Fruit fly (Drosophila melanogaster) whole organism, pupa: ENCODE results near the gene CG13047.
A peak's percentile ranks its signal among the peaks of the same experiment; 100 is the strongest.

Experiments used
- CG10348 ChIP-seq: fragments of 200-800 bp; sonication (Bioruptor generic); IDR thresholded peaks from 2 replicates; pipeline ENCODE4 v1.3.6; 2022; ENCODE audit warnings: missing biosample characterization, missing genetic modification characterization
- CG12605 ChIP-seq: fragments of 200-800 bp; sonication (Bioruptor generic); IDR thresholded peaks from 2 replicates; pipeline ENCODE4 v1.3.6; 2022; ENCODE audit warnings: missing biosample characterization, missing genetic modification characterization
- CG13204 ChIP-seq: fragments of 200-800 bp; sonication (Bioruptor generic); optimal IDR thresholded peaks from 2 replicates; lab custom pipeline; 2018; ENCODE audit warnings: missing biosample characterization, mild to moderate bottlenecking, missing genetic modification characterization, moderate library complexity
- CG14655 ChIP-seq: fragments of 200-800 bp; sonication (Bioruptor generic); optimal IDR thresholded peaks from 3 replicates; lab custom pipeline; 2017; ENCODE audit warnings: mild to moderate bottlenecking, missing biosample characterization, missing genetic modification reagents, missing genetic modification characterization
- CG15710 ChIP-seq: fragments of 200-800 bp; sonication (Bioruptor generic); optimal IDR thresholded peaks from 2 replicates; lab custom pipeline; 2018; ENCODE audit warnings: missing biosample characterization, mild to moderate bottlenecking, missing genetic modification characterization, moderate library complexity
- CG17806 ChIP-seq: fragments of 200-800 bp; sonication (Bioruptor generic); optimal IDR thresholded peaks from 2 replicates; lab custom pipeline; 2018; ENCODE audit warnings: missing biosample characterization, mild to moderate bottlenecking, missing genetic modification characterization, moderate library complexity
- CG32121 ChIP-seq: fragments of 200-800 bp; sonication (Bioruptor generic); IDR thresholded peaks from 2 replicates; pipeline ENCODE4 v1.3.6; 2022; ENCODE audit warnings: missing biosample characterization, missing genetic modification characterization
- CG34367 ChIP-seq: fragments of 200-800 bp; sonication (Bioruptor generic); optimal IDR thresholded peaks from 2 replicates; lab custom pipeline; 2018; ENCODE audit warnings: missing biosample characterization, mild to moderate bottlenecking, missing genetic modification characterization
- CG4496 ChIP-seq: fragments of 200-800 bp; sonication (Bioruptor generic); IDR thresholded peaks from 3 replicates; pipeline ENCODE4 v1.3.6; 2022; ENCODE audit warnings: missing biosample characterization, missing genetic modification characterization
- CG8159 ChIP-seq: fragments of 200-800 bp; sonication (Bioruptor generic); optimal IDR thresholded peaks from 3 replicates; lab custom pipeline; 2018; ENCODE audit warnings: missing biosample characterization, mild to moderate bottlenecking, missing genetic modification characterization, moderate library complexity
- CG8301 ChIP-seq: fragments of 200-800 bp; sonication (Bioruptor generic); optimal IDR thresholded peaks from 2 replicates; lab custom pipeline; 2018; ENCODE audit warnings: missing biosample characterization, mild to moderate bottlenecking, missing genetic modification characterization
- CG9948 ChIP-seq: fragments of 200-800 bp; sonication (Bioruptor generic); optimal IDR thresholded peaks from 2 replicates; lab custom pipeline; 2018; ENCODE audit warnings: missing biosample characterization, mild to moderate bottlenecking, missing genetic modification characterization, moderate library complexity
- D1 ChIP-seq: fragments of 200-800 bp; sonication (Bioruptor generic); optimal IDR thresholded peaks from 2 replicates; lab custom pipeline; 2018; ENCODE audit warnings: missing biosample characterization, mild to moderate bottlenecking, missing genetic modification characterization, moderate library complexity
- EcR ChIP-seq: fragments of 200-800 bp; sonication (Bioruptor generic); optimal IDR thresholded peaks from 3 replicates; lab custom pipeline; 2019; ENCODE audit warnings: missing biosample characterization, missing genetic modification characterization, mild to moderate bottlenecking, moderate library complexity, missing genetic modification reagents
- Ets98B ChIP-seq: fragments of 200-800 bp; sonication (Bioruptor generic); IDR thresholded peaks from 2 replicates; pipeline ENCODE4 v1.3.6; 2022; ENCODE audit warnings: missing biosample characterization, missing genetic modification characterization
- Pif1A ChIP-seq: fragments of 200-800 bp; sonication (Bioruptor generic); optimal IDR thresholded peaks from 3 replicates; lab custom pipeline; 2016; ENCODE audit warnings: missing biosample characterization, missing genetic modification characterization
- Pif1B ChIP-seq: fragments of 200-800 bp; sonication (Bioruptor generic); optimal IDR thresholded peaks from 3 replicates; lab custom pipeline; 2016; ENCODE audit warnings: missing biosample characterization, missing genetic modification characterization
- Snoo ChIP-seq: fragments of 200-800 bp; sonication (Bioruptor generic); optimal IDR thresholded peaks from 3 replicates; lab custom pipeline; 2017; ENCODE audit warnings: missing biosample characterization, mild to moderate bottlenecking, missing genetic modification characterization, inconsistent platforms
- fd96Ca ChIP-seq: fragments of 200-800 bp; sonication (Bioruptor generic); IDR thresholded peaks from 3 replicates; pipeline ENCODE4 v1.3.6; 2022; ENCODE audit warnings: missing biosample characterization, missing genetic modification characterization
- rn ChIP-seq: fragments of 200-800 bp; sonication (Bioruptor generic); IDR thresholded peaks from 2 replicates; pipeline ENCODE4 v1.3.6; 2022; ENCODE audit warnings: missing biosample characterization, missing genetic modification characterization

CG13047 gene

DNA sequence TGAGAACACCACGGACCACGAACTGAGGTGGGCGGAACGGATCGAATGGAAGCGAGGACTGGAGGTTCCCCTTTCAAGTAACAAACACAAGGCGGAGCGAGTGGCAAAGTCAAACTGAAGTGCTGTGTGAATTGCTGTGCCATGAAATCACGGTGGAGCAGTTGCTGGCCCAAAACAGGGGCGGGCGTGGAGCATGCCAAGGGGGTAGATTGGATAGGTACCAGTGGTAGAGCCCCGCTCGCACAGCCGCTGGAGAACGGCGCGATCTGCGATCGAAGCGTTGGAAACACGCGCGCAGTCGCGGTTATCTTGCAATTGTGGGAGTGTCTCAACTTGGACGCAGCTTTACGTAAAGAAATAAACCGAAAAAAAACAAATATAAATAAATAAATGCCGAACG lies 42.6 kb upstream of the CG13047 start, which contains the start of gene CG13038:
Gene CG13038 (minus strand): TSS at position 118 of the 400 bp plus-strand sequence.
- TF ChIP-seq CG17806 (tag; lab: Kevin White, UChicago), result no peak
- TF ChIP-seq fd96Ca (GFP tag; lab: Robert Waterston, UW), result peak; percentile 59; the same call in 1 of the 3 replicates
- no peak for TF ChIP-seq CG13204 (GFP tag; lab: Kevin White, UChicago)
- no peak for TF ChIP-seq rn
- peak; percentile 66 for TF ChIP-seq Ets98B (GFP tag; lab: Robert Waterston, UW)
- no peak for TF ChIP-seq EcR (GFP tag; lab: Kevin White, UChicago)
- TF ChIP-seq Pif1B (GFP tag; lab: Kevin White, UChicago), result no peak
- no peak for TF ChIP-seq CG12605
- peak; percentile 63 for TF ChIP-seq CG4496 (GFP tag; lab: Robert Waterston, UW)
- no peak for TF ChIP-seq CG15710 (tag; lab: Kevin White, UChicago)

DNA sequence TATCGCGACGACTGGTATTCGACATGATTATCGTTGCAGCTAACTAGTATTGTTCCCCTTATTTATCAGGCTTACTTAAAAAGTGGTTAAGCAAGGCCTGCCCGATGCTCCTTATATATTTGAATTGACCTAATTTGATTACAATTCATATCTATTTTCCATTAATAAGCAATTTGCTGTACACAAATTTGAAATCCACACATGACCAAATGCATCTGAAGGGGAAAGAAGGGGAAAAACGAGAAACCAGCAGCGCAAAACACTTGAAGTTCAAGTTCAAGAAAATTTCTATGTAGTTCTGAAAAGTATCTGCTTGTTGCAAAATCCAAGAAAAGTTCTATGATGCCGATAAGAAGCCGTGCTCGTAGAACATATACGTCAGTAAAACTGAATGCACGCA lies 41.5 kb upstream of the CG13047 start, which contains the start of the genes CG13040 and CG13039:
Gene CG13040 (minus strand): TSS at position 101 of the 400 bp plus-strand sequence.
Gene CG13039 (minus strand): TSS at position 106 of the 400 bp plus-strand sequence.
- no peak for TF ChIP-seq fd96Ca (GFP tag; lab: Robert Waterston, UW)
- no peak for TF ChIP-seq CG12605
- no peak for TF ChIP-seq D1 (tag; lab: Kevin White, UChicago)
- TF ChIP-seq CG17806 (tag; lab: Kevin White, UChicago), result no peak
- no peak for TF ChIP-seq CG34367
- TF ChIP-seq CG8159 (tag; lab: Kevin White, UChicago), result no peak
- no peak for TF ChIP-seq CG14655 (GFP tag; lab: Kevin White, UChicago)
- TF ChIP-seq CG8301, result no peak
- no peak for TF ChIP-seq CG4496 (GFP tag; lab: Robert Waterston, UW)
- no peak for TF ChIP-seq CG9948 (tag; lab: Kevin White, UChicago)
- no peak for TF ChIP-seq Pif1B (GFP tag; lab: Kevin White, UChicago)

DNA sequence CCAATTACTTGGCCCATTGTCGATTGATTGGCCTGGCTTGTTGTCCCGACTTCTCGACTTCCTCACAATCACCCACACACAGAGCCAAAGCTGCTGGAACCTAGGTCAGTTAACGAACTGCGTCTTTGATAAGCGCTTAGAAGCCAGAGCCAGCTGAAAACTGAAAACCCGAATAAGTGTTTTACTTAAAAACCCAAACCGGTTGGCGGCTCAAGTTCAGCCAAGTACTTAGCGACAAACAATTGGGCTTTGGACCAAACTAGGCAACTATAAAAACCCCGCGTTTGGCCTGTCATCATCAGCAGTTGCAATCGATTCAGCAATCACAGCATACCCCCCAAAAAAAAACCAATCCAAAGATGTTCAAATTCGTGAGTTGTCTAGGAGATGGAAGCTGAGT lies 38.2 kb upstream of the CG13047 start, which contains the start of gene CG13059:
Gene CG13059 (plus strand): TSS at position 301 of the 400 bp plus-strand sequence.
- TF ChIP-seq EcR (GFP tag; lab: Kevin White, UChicago), result no peak
- TF ChIP-seq CG15710 (tag; lab: Kevin White, UChicago), result no peak
- no peak for TF ChIP-seq rn
- TF ChIP-seq Ets98B (GFP tag; lab: Robert Waterston, UW), result no peak
- TF ChIP-seq CG8159 (tag; lab: Kevin White, UChicago), result no peak
- TF ChIP-seq CG10348 (GFP tag; lab: Robert Waterston, UW), result no peak
- TF ChIP-seq CG13204 (GFP tag; lab: Kevin White, UChicago), result no peak
- TF ChIP-seq CG32121 (GFP tag; lab: Robert Waterston, UW), result no peak
- TF ChIP-seq, all 21 proteins: peak for 0

DNA sequence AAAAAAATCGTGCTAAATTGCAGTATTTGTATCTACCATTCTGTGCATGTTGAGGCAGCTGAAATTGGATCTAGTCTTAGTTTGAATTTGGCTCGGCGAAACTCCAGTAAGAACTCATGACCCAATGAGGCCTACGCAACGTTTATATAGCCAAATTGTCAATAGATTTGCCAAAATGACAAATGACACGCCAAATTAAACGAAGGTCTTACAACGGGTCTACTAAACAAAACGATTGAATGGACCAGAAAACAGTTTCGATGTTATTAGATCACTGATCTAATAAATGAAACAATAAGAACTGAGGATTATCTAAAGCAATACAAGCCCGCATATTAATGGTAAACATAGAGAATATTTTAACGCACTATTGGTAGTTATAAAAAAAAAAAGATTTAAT lies 36.0 kb upstream of the CG13047 start, which contains the start of gene CG42718:
Gene CG42718 (minus strand): TSS at position 101 of the 400 bp plus-strand sequence.
- TF ChIP-seq CG9948 (tag; lab: Kevin White, UChicago), result no peak
- TF ChIP-seq Ets98B (GFP tag; lab: Robert Waterston, UW), result no peak
- no peak for TF ChIP-seq CG15710 (tag; lab: Kevin White, UChicago)
- TF ChIP-seq Snoo, result no peak
- TF ChIP-seq fd96Ca (GFP tag; lab: Robert Waterston, UW), result no peak
- no peak for TF ChIP-seq CG8301
- TF ChIP-seq CG32121 (GFP tag; lab: Robert Waterston, UW), result no peak
- no peak for TF ChIP-seq CG14655 (GFP tag; lab: Kevin White, UChicago)

DNA sequence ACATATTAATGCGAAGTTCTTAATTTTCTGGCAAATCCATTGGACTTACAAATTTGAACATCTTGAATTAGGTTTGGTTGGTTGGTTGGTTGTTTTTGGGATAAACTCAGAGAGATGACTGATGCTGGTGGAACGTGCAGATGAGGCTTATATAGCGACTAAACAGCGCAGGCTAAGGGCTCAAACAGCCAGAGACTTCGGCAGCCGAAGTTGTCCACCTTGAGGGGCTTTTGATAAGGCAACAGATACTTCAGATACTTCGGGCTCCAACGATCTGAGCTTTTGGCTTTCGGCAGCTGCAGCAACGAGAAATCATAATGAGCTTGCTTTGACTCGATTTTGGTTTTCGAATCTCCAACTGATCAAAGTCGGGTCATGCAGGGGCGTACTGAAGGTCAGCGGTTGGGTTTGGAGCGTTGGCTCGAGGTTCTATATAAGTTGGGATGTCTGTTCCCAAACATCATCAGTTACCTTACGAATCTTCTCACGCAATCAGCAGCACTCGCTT lies 34.3 kb upstream of the CG13047 start, which contains the start of the genes CG13041 and CG13060:
Gene CG13041 (minus strand): TSS at position 128 of the 508 bp plus-strand sequence.
Gene CG13060 (plus strand): TSS at position 458 of the 508 bp plus-strand sequence.
- no peak for TF ChIP-seq CG8301
- TF ChIP-seq Pif1B (GFP tag; lab: Kevin White, UChicago), result no peak
- no peak for TF ChIP-seq D1 (tag; lab: Kevin White, UChicago)

DNA sequence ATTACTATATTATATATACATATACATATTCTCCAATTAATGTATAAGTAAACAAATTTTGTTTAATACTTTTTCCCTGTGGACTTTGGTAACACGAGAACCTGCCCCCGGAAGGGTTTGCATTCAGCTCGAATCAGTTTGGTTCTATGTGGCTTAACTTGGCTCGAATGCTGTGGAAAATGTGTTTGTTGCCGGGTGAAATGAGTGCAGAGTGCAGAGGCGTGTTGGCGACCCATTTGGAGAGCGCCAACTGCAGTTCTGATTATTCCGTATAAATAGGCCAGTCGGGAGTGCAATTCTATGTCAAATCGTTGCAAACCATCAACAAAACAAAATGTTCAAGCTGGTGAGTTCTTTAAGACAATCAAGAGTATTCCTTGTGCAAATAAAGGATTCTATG lies 32.5 kb upstream of the CG13047 start, which contains the start of gene Nplp3:
Gene Nplp3 (plus strand): TSS at position 301 of the 400 bp plus-strand sequence.
- TF ChIP-seq Pif1B (GFP tag; lab: Kevin White, UChicago), result no peak
- TF ChIP-seq CG10348 (GFP tag; lab: Robert Waterston, UW), result no peak
- TF ChIP-seq CG4496 (GFP tag; lab: Robert Waterston, UW), result no peak
- no peak for TF ChIP-seq CG9948 (tag; lab: Kevin White, UChicago)
- no peak for TF ChIP-seq fd96Ca (GFP tag; lab: Robert Waterston, UW)
- no peak for TF ChIP-seq CG34367

DNA sequence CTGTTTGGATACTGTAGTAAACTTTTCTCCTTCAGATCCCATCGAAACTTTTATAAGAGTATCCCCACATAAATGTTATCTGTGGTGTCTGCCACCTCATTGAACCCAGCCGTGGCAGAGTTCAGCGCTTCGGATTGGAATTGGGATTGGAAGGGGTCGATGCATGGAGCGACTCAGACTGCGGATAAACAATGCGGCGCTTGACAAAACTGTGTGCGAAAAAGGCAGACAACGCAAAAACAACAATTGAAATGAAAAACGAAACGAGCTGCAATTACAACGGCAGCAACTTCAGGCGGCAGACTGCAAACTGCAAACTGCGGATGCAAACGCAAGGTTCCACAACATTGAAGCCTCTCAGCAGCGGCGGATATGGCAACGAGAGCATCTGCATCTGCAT lies 28.8 kb upstream of the CG13047 start, which contains the start of gene CG13062:
Gene CG13062 (plus strand): TSS at position 301 of the 400 bp plus-strand sequence.
- TF ChIP-seq CG32121 (GFP tag; lab: Robert Waterston, UW) (0 out of 2 replicates have a peak, but pooled peaks have one; percentile 21), Pif1A (no peak), rn (no peak), CG12605 (no peak), fd96Ca (GFP tag; lab: Robert Waterston, UW) (no peak), CG13204 (GFP tag; lab: Kevin White, UChicago) (no peak), EcR (GFP tag; lab: Kevin White, UChicago) (no peak), D1 (tag; lab: Kevin White, UChicago) (no peak), CG4496 (GFP tag; lab: Robert Waterston, UW) (no peak)
